Fruit fly (Drosophila melanogaster): ENCODE results near the gene SPE.

Gene SPE

DNA sequence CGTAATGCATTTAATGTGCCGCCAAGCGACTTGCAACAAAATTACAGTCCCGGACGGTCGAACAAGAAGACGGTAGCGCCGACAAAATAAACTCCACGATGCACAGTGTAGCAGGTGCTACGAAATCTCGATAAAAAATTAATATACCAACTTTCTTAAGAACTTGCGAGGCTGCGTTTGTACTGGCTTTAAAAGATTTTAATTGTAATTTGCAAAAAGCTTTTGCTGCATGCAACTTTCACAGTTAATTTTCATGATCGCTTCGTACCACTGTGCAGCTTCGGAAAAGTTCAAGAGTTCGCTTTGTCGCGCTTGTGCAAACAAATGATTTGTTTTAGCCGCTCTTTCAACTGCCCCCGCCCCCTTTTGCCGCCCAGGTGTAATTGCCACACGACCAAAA, 39.9 kb upstream of the SPE start (continued):
- TF ChIP-seq zen2 (GFP tag; IDR thresholded peaks at IDR 0.05; ENCODE audit: partially characterized antibody) = no peak
- peak; percentile 56 for TF ChIP-seq Abd-B (GFP tag; optimal IDR thresholded peaks at IDR 0.05)
- peak; percentile 72; the same call in 1 of the 2 replicates for TF ChIP-seq CG11247 (GFP tag; IDR thresholded peaks at IDR 0.05)
- TF ChIP-seq Myb (GFP tag; optimal IDR thresholded peaks at IDR 0.05) = peak; percentile 28
- peak; percentile 56 for TF ChIP-seq CG8388 (GFP tag; optimal IDR thresholded peaks at IDR 0.05)
- TF ChIP-seq inv (GFP tag; IDR thresholded peaks at IDR 0.05; ENCODE audit: partially characterized antibody) = no peak
- peak; percentile 72 for TF ChIP-seq nau (GFP tag; optimal IDR thresholded peaks at IDR 0.05)
- TF ChIP-seq CG4707 (GFP tag; optimal IDR thresholded peaks at IDR 0.05) = peak; percentile 54
- TF ChIP-seq CG13775 (GFP tag; optimal IDR thresholded peaks at IDR 0.05) = peak; percentile 44
- no peak for TF ChIP-seq CG8290 (GFP tag; optimal IDR thresholded peaks at IDR 0.05)
- TF ChIP-seq CG8290 (tag; optimal IDR thresholded peaks at IDR 0.05) = peak in 1 of 2 experiments; percentile 17
- TF ChIP-seq Trl (optimal IDR thresholded peaks at IDR 0.05) = no peak
- peak; percentile 59 for TF ChIP-seq Trl (GFP tag; optimal IDR thresholded peaks at IDR 0.05)
- TF ChIP-seq tap (tag; optimal IDR thresholded peaks at IDR 0.05) = peak; percentile 73
- peak; percentile 69 for TF ChIP-seq CG1529 (GFP tag; optimal IDR thresholded peaks at IDR 0.05)
- no peak for TF ChIP-seq Nf-YB (GFP tag; optimal IDR thresholded peaks at IDR 0.05)
- no peak for TF ChIP-seq eyg (GFP tag; optimal IDR thresholded peaks at IDR 0.05)
- peak; percentile 34; the same call in 1 of the 2 replicates for TF ChIP-seq CG17612 (GFP tag; IDR thresholded peaks at IDR 0.05)
- TF ChIP-seq CG17912 (GFP tag; optimal IDR thresholded peaks at IDR 0.05) = no peak
- peak; percentile 54 for TF ChIP-seq CG10267 (tag; optimal IDR thresholded peaks at IDR 0.05)
- no peak for TF ChIP-seq crol (GFP tag; IDR thresholded peaks at IDR 0.05)
- peak; percentile 59; the same call in 2 of the 3 replicates for TF ChIP-seq CG14050 (GFP tag; IDR thresholded peaks at IDR 0.05)
- TF ChIP-seq H15 (GFP tag; IDR thresholded peaks at IDR 0.05) = peak; percentile 83
- peak; percentile 62; the same call in 2 of the 3 replicates for TF ChIP-seq croc (GFP tag; conservative IDR thresholded peaks at IDR 0.05)
- TF ChIP-seq HmgD (GFP tag; optimal IDR thresholded peaks at IDR 0.05) = peak; percentile 5
- TF ChIP-seq CG5245 (GFP tag; optimal IDR thresholded peaks at IDR 0.05) = peak; percentile 61
- no peak for TF ChIP-seq stwl (tag; optimal IDR thresholded peaks at IDR 0.05)
- 0 out of 3 replicates have a peak, but pooled peaks have one; percentile 44 for TF ChIP-seq CG6791 (GFP tag; IDR thresholded peaks at IDR 0.05; ENCODE audit: partially characterized antibody)
- TF ChIP-seq lmd (GFP tag; IDR thresholded peaks at IDR 0.05) = peak; percentile 78
- TF ChIP-seq CG14965 (GFP tag; optimal IDR thresholded peaks at IDR 0.05; ENCODE audit: borderline replicate concordance) = peak; percentile 5
- TF ChIP-seq CG17186 (GFP tag; optimal IDR thresholded peaks at IDR 0.05) = no peak
- peak; percentile 88 for TF ChIP-seq Rx (GFP tag; IDR thresholded peaks at IDR 0.05)
- no peak for TF ChIP-seq pfk (GFP tag; optimal IDR thresholded peaks at IDR 0.05)
- TF ChIP-seq odd (GFP tag; optimal IDR thresholded peaks at IDR 0.05) = peak; percentile 69
- peak; percentile 51 for TF ChIP-seq Mad (GFP tag; optimal IDR thresholded peaks at IDR 0.05)
- TF ChIP-seq chinmo (GFP tag; IDR thresholded peaks at IDR 0.05; ENCODE audit: partially characterized antibody) = no peak
- no peak for TF ChIP-seq pzg (GFP tag; optimal IDR thresholded peaks at IDR 0.05)
- no peak for TF ChIP-seq br (optimal IDR thresholded peaks at IDR 0.05)
- peak; percentile 94 for TF ChIP-seq Drgx (GFP tag; IDR thresholded peaks at IDR 0.05)
- TF ChIP-seq CG30403 (GFP tag; optimal IDR thresholded peaks at IDR 0.05) = peak; percentile 72
- peak; percentile 6 for TF ChIP-seq CTCF (GFP tag; optimal IDR thresholded peaks at IDR 0.05)
- TF ChIP-seq dati (GFP tag; IDR thresholded peaks at IDR 0.05) = peak; percentile 73
- TF ChIP-seq CG9437 (GFP tag; optimal IDR thresholded peaks at IDR 0.05) = peak; percentile 45
- TF ChIP-seq peb (GFP tag; IDR thresholded peaks at IDR 0.05) = peak; percentile 63
- TF ChIP-seq CG16863 (GFP tag; optimal IDR thresholded peaks at IDR 0.05) = peak; percentile 71
- no peak for TF ChIP-seq Tbp (GFP tag; optimal IDR thresholded peaks at IDR 0.05)
- peak; percentile 74 for TF ChIP-seq CG18599 (GFP tag; optimal IDR thresholded peaks at IDR 0.05)
- peak; percentile 62 for TF ChIP-seq Camta (GFP tag; optimal IDR thresholded peaks at IDR 0.05)
- TF ChIP-seq ERR (GFP tag; optimal IDR thresholded peaks at IDR 0.05) = peak; percentile 31
- no peak for TF ChIP-seq CG10431 (GFP tag; optimal IDR thresholded peaks at IDR 0.05)
- peak; percentile 10 for TF ChIP-seq CG2116 (GFP tag; optimal IDR thresholded peaks at IDR 0.05)
- TF ChIP-seq bbx (GFP tag; IDR thresholded peaks at IDR 0.05; ENCODE audit: partially characterized antibody) = no peak
